Worm (Caenorhabditis elegans) whole organism, early embryonic: ENCODE measurements around the gene rig-1.

Source experiments
- B0310.2 ChIP-seq: sonication (generic microtip); optimal IDR thresholded peaks from 2 replicates; lab custom pipeline; 2016; ENCODE audit warnings: mild to moderate bottlenecking, missing genetic modification characterization, missing compliant biosample characterization
- ceh-13 ChIP-seq: fragments of 200-800 bp; sonication (Bioruptor generic); optimal IDR thresholded peaks from 2 replicates; lab custom pipeline; 2018; ENCODE audit warnings: mild to moderate bottlenecking, missing genetic modification characterization, missing compliant biosample characterization
- flt-1 ChIP-seq: fragments of 200-800 bp; sonication (Bioruptor generic); IDR thresholded peaks from 2 replicates; pipeline ENCODE4 v1.3.6; 2022; ENCODE audit warnings: missing genetic modification characterization, missing compliant biosample characterization
- hmg-4 ChIP-seq: fragments of 200-800 bp; sonication (Bioruptor generic); optimal IDR thresholded peaks from 2 replicates; lab custom pipeline; 2018; ENCODE audit warnings: mild to moderate bottlenecking, missing genetic modification characterization, missing compliant biosample characterization
- pes-1 ChIP-seq: fragments of 200-800 bp; sonication (Bioruptor generic); IDR thresholded peaks from 2 replicates; pipeline ENCODE4 v1.3.6; 2022; ENCODE audit warnings: missing genetic modification reagents, missing genetic modification characterization, missing compliant biosample characterization
- tbx-11 ChIP-seq: fragments of 200-800 bp; sonication (Bioruptor generic); IDR thresholded peaks from 2 replicates; pipeline ENCODE4 v1.3.6; 2022; ENCODE audit warnings: missing genetic modification characterization, missing compliant biosample characterization
- tbx-37 ChIP-seq: fragments of 200-800 bp; sonication (Bioruptor generic); conservative IDR thresholded peaks from 2 replicates; pipeline ENCODE4 v1.3.6; 2022; ENCODE audit warnings: missing genetic modification reagents, missing genetic modification characterization, missing compliant biosample characterization

ce11 chrX:8720658-8721057 is 60.2 kb downstream of the rig-1 start, which contains the start of gene F53A9.9:
- no peak for TF ChIP-seq ceh-13 (GFP tag; lab: Kevin White, UChicago)
- TF ChIP-seq pes-1 (GFP tag; lab: Robert Waterston, UW), result no peak
- TF ChIP-seq flt-1 (GFP tag; lab: Robert Waterston, UW), result no peak
- no peak for TF ChIP-seq B0310.2 (tag; lab: Kevin White, UChicago)
- no peak for TF ChIP-seq tbx-11
- no peak for TF ChIP-seq hmg-4
- TF ChIP-seq tbx-37 (GFP tag; lab: Robert Waterston, UW), result no peak
